Worm (Caenorhabditis elegans) whole organism, L4 larva: Measurements from ENCODE around the gene acs-6.

Experiments
- daf-19 ChIP-seq: fragments of 200-800 bp; sonication (Bioruptor generic); conservative IDR thresholded peaks from 2 replicates; pipeline ENCODE4 v1.3.6; 2022; ENCODE audit warnings: missing genetic modification characterization, missing compliant biosample characterization
- dpl-1 ChIP-seq: fragments of 150-350 bp; optimal IDR thresholded peaks from 2 replicates; lab custom pipeline; 2014; ENCODE audit warnings: missing biosample characterization, missing genetic modification reagents, missing genetic modification characterization
- jun-1 ChIP-seq: fragments of 150-350 bp; optimal IDR thresholded peaks from 2 replicates; lab custom pipeline; 2014; ENCODE audit warnings: missing biosample characterization, missing genetic modification reagents, missing genetic modification characterization
- lim-7 ChIP-seq: fragments of 200-800 bp; sonication (Bioruptor generic); IDR thresholded peaks from 2 replicates; pipeline ENCODE4 v1.3.6; 2022; ENCODE audit warnings: missing genetic modification characterization, missing compliant biosample characterization
- lsy-2 ChIP-seq, 2 experiments: fragments of 150-350 bp in 1 of 2; sonication (generic microtip) in 1 of 2; optimal IDR thresholded peaks; 2 replicates each; lab custom pipeline; 2014 to 2017; ENCODE audit warnings: missing biosample characterization in 2 of 2, missing genetic modification characterization in 2 of 2
- mxl-2 ChIP-seq: fragments of 200-800 bp; sonication (Bioruptor generic); conservative IDR thresholded peaks from 2 replicates; pipeline ENCODE4 v1.3.6; 2022; ENCODE audit warnings: missing genetic modification reagents, missing genetic modification characterization, missing compliant biosample characterization
- nhr-11 ChIP-seq: fragments of 150-350 bp; optimal IDR thresholded peaks from 2 replicates; lab custom pipeline; 2014; ENCODE audit warnings: missing biosample characterization, missing genetic modification characterization
- nhr-111 ChIP-seq: fragments of 200-800 bp; sonication (Bioruptor generic); optimal IDR thresholded peaks from 2 replicates; lab custom pipeline; 2018; ENCODE audit warnings: mild to moderate bottlenecking, missing genetic modification characterization, missing compliant biosample characterization
- nhr-77 ChIP-seq: fragments of 150-350 bp; optimal IDR thresholded peaks from 2 replicates; lab custom pipeline; 2014; ENCODE audit warnings: missing biosample characterization, missing genetic modification characterization
- pha-4 ChIP-seq, 2 experiments: fragments of 150-350 bp in 1 of 2; fragments of 200-800 bp in 1 of 2; sonication (Bioruptor generic) in 1 of 2; IDR thresholded peaks in 1 of 2; optimal IDR thresholded peaks in 1 of 2; 2 replicates each; pipeline versions ENCODE4 v1.3.6 to Lab custom; 2014 to 2022; ENCODE audit warnings: missing genetic modification characterization in 2 of 2, missing genetic modification reagents in 2 of 2, missing biosample characterization in 1 of 2, missing compliant biosample characterization in 1 of 2
- pqm-1 ChIP-seq: sonication (generic microtip); optimal IDR thresholded peaks from 2 replicates; lab custom pipeline; 2017; ENCODE audit warnings: missing biosample characterization, missing genetic modification characterization
- sdz-12 ChIP-seq: fragments of 200-800 bp; sonication (Bioruptor generic); optimal IDR thresholded peaks from 2 replicates; lab custom pipeline; 2018; ENCODE audit warnings: mild to moderate bottlenecking, missing genetic modification characterization, missing compliant biosample characterization
- ztf-11 ChIP-seq: fragments of 150-350 bp; optimal IDR thresholded peaks from 2 replicates; lab custom pipeline; 2014; ENCODE audit warnings: missing biosample characterization, missing genetic modification characterization

DNA sequence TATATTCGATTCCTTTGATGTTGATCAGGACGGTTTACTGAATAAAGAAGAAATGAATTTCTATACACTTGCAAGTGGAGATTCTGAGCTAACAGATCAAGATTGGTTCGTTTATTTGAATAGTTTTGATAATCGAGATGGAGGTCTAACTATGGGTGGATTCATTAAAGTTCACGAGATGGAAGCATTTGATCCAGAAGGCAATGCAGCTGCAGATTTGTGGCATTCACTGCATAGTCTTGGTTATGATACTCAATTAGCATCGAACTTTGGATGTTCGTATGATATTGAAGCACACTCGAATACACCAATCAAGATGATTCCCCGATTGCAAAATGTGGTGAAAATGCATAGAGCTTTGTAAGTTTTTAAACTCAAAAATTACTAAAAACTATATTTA lies 34.1 kb downstream of the acs-6 start:
- TF ChIP-seq nhr-77 (tag; lab: Kevin White, UChicago), result no peak
- no peak for TF ChIP-seq dpl-1 (GFP tag; lab: Kevin White, UChicago)
- no peak for TF ChIP-seq sdz-12 (GFP tag; lab: Kevin White, UChicago)
- TF ChIP-seq lsy-2 (tag; optimal IDR thresholded peaks at IDR 0.05; lab: Kevin White, UChicago), result no peak
- TF ChIP-seq lim-7, result no peak
- no peak for TF ChIP-seq nhr-11 (tag; lab: Kevin White, UChicago)
- TF ChIP-seq daf-19 (GFP tag; lab: Robert Waterston, UW), result no peak
- TF ChIP-seq pha-4 (GFP tag; IDR thresholded peaks at IDR 0.05; lab: Robert Waterston, UW), result no peak
- TF ChIP-seq pha-4 (tag; optimal IDR thresholded peaks at IDR 0.05; lab: Kevin White, UChicago), result no peak
- TF ChIP-seq jun-1, result no peak
- no peak for TF ChIP-seq mxl-2
- TF ChIP-seq pqm-1, result no peak
- no peak for TF ChIP-seq nhr-111
- no peak for TF ChIP-seq ztf-11
